Worm (Caenorhabditis elegans): ENCODE data around the gene T23G7.3.

T23G7.3 gene

DNA sequence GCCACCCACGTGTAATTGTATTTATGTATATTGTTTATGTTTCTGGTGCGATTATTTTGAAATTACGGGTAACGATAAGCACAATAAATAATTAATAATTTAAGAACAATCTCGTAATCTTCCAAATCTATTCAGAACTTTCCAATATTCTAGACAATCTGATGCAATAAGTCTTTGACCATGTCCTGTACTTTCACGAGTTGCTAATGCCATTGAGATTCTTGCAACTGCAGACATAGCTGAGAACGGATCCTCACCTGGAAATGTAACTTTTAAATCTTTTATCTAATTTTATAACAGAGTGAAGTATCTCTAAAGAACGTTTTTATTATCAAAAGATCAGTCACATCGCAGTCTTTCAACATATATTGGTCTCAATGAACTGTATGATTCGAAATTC lies 4.3 kb downstream of the T23G7.3 start:
- 0 out of 2 replicates have a peak, but pooled peaks have one; percentile 8 for TF ChIP-seq lin-38 (GFP tag; IDR thresholded peaks at IDR 0.05)
- no peak for TF ChIP-seq php-3 (GFP tag; IDR thresholded peaks at IDR 0.05)
- no peak for TF ChIP-seq T20F7.1 (GFP tag; optimal IDR thresholded peaks at IDR 0.05)
- peak in 1 of 2 experiments; percentile 38 for TF ChIP-seq hif-1 (tag; optimal IDR thresholded peaks at IDR 0.05)

DNA sequence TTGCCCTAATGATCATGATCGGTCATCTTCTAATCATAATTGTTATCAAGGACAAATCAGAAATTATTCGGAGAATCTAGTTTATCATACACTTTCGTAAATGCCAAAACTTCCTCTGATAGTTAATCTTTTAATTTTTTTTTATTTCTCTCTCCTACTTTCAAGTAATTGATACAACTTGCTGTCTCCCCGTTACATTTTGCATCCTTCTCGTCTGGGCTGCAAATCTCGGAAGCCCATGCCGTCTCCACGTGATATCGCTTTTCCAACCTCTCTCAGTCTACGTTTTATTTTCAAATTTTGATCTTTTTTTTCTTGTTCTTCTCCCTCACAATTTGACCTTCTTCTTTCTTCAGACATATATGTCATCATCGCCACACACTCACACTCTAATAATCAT lies 6.6 kb downstream of the T23G7.3 start, which contains the start of gene rhy-1:
Gene rhy-1 (plus strand): TSS at position 357 of the 400 bp plus-strand sequence.
- peak; percentile 42 for TF ChIP-seq dmd-6 (GFP tag; IDR thresholded peaks at IDR 0.05)
- TF ChIP-seq aha-1 (tag): peak; percentile 84
- no peak for TF ChIP-seq cey-2 (tag; optimal IDR thresholded peaks at IDR 0.05; ENCODE audit: borderline replicate concordance, insufficient read depth)
- TF ChIP-seq nhr-48 (tag; optimal IDR thresholded peaks at IDR 0.05): peak; percentile 15

DNA sequence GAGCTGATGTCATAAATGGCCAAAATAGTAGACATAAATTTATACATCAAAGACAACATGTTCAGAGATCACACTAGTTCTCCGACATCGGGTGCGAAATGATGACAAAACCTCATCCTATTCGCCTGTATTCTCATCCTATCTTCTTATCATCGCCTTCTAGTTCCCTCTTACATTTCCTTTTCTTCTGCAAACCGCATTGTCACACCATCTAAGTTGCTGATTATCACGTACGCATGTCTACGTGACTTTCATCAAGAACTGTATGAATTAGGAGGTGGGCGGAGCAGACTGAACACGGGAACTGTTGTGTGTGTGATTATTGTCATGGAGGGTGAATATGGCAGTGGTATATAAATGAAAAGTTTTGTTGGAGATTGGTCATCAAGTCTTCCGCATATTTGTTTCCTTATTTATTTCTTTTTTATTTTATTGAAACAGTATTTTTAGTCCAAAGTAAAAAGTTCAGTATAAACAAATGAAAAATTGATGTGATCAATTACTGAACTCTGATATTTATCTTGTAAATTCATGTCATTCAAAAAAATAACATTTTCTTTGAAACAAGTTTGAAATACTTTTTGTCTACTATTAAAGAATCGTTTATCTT lies 7.3 kb downstream of the T23G7.3 start:
- no peak for TF ChIP-seq ZK546.5 (tag; optimal IDR thresholded peaks at IDR 0.05)
- no peak for TF ChIP-seq snpc-4 (tag; optimal IDR thresholded peaks at IDR 0.05)
- no peak for TF ChIP-seq set-16 (GFP tag; IDR thresholded peaks at IDR 0.05)
- TF ChIP-seq F44E2.7 (GFP tag; IDR thresholded peaks at IDR 0.05): no peak
- TF ChIP-seq dve-1 (tag; optimal IDR thresholded peaks at IDR 0.05; ENCODE audit: insufficient read depth): peak; percentile 77
- TF ChIP-seq hlh-30 (tag; optimal IDR thresholded peaks at IDR 0.05; ENCODE audit: insufficient read depth): peak; percentile 75
- TF ChIP-seq ces-1 (GFP tag; optimal IDR thresholded peaks at IDR 0.05): no peak
- TF ChIP-seq lin-15B (tag; optimal IDR thresholded peaks at IDR 0.05): no peak
- peak; percentile 89 for TF ChIP-seq dmd-6 (GFP tag; IDR thresholded peaks at IDR 0.05)
- no peak for TF ChIP-seq pha-4 (GFP tag; IDR thresholded peaks at IDR 0.05)
- no peak for TF ChIP-seq pha-4 (tag; optimal IDR thresholded peaks at IDR 0.05)
- TF ChIP-seq ceh-62 (tag; optimal IDR thresholded peaks at IDR 0.05): no peak
- TF ChIP-seq nhr-28 (tag; optimal IDR thresholded peaks at IDR 0.05): peak; percentile 84
- TF ChIP-seq mxl-3 (GFP tag; optimal IDR thresholded peaks at IDR 0.05): peak; percentile 83
- no peak for TF ChIP-seq tag-97 (GFP tag; IDR thresholded peaks at IDR 0.05)
- no peak for TF ChIP-seq ceh-20 (GFP tag; IDR thresholded peaks at IDR 0.05)
- TF ChIP-seq daf-16 (GFP tag; optimal IDR thresholded peaks at IDR 0.05): no peak
- TF ChIP-seq daf-16 (tag; optimal IDR thresholded peaks at IDR 0.05): peak; percentile 43
- TF ChIP-seq egl-43 (GFP tag; IDR thresholded peaks at IDR 0.05): no peak
- no peak for TF ChIP-seq duxl-1 (tag; optimal IDR thresholded peaks at IDR 0.05; ENCODE audit: poor library complexity)
- TF ChIP-seq unc-39 (tag; optimal IDR thresholded peaks at IDR 0.05): no peak
- no peak for TF ChIP-seq zfp-2 (tag; optimal IDR thresholded peaks at IDR 0.05)
- no peak for TF ChIP-seq saeg-2 (GFP tag; IDR thresholded peaks at IDR 0.05)
- TF ChIP-seq php-3 (GFP tag; IDR thresholded peaks at IDR 0.05): 0 out of 2 replicates have a peak, but pooled peaks have one; percentile 29
- no peak for TF ChIP-seq egl-27 (tag; optimal IDR thresholded peaks at IDR 0.05)
- no peak for TF ChIP-seq lin-13 (GFP tag; optimal IDR thresholded peaks at IDR 0.05)
- peak; percentile 100 for TF ChIP-seq aha-1 (tag)
- no peak for TF ChIP-seq madf-9 (GFP tag; conservative IDR thresholded peaks at IDR 0.05)
- TF ChIP-seq nhr-76 (tag; optimal IDR thresholded peaks at IDR 0.05): peak; percentile 35
- TF ChIP-seq nhr-237 (tag; optimal IDR thresholded peaks at IDR 0.05): no peak
- TF ChIP-seq dpl-1 (GFP tag; optimal IDR thresholded peaks at IDR 0.05): no peak
- TF ChIP-seq mdt-29 (GFP tag; IDR thresholded peaks at IDR 0.05): no peak
- no peak for TF ChIP-seq D1046.2 (GFP tag; IDR thresholded peaks at IDR 0.05)
- TF ChIP-seq daf-19 (GFP tag; conservative IDR thresholded peaks at IDR 0.05): no peak
- peak in 1 of 2 experiments; percentile 34 for TF ChIP-seq lsy-2 (tag; optimal IDR thresholded peaks at IDR 0.05)
- no peak for TF ChIP-seq ama-1 (optimal IDR thresholded peaks at IDR 0.05)
- no peak for TF ChIP-seq lir-3 (tag; optimal IDR thresholded peaks at IDR 0.05)
- no peak for TF ChIP-seq arid-1 (GFP tag; conservative IDR thresholded peaks at IDR 0.05)
- peak; percentile 27 for TF ChIP-seq nhr-102 (tag; optimal IDR thresholded peaks at IDR 0.05)
- no peak for TF ChIP-seq vab-7 (GFP tag; IDR thresholded peaks at IDR 0.05)
- TF ChIP-seq spr-3 (GFP tag; optimal IDR thresholded peaks at IDR 0.05): no peak
- TF ChIP-seq ztf-11 (tag; optimal IDR thresholded peaks at IDR 0.05): no peak
